Fruit fly (Drosophila melanogaster) whole organism, prepupa: ENCODE measurements around the gene bero.

Experiments used
- Eip75B ChIP-seq: fragments of 200-800 bp; sonication (Bioruptor generic); optimal IDR thresholded peaks from 3 replicates; lab custom pipeline; 2016; ENCODE audit warnings: missing biosample characterization, missing genetic modification characterization
- Eip78C ChIP-seq: fragments of 200-800 bp; sonication (Bioruptor generic); peaks from one replicate; lab custom pipeline; 2016; ENCODE audit warnings: missing biosample characterization, missing genetic modification characterization
- Hr39 ChIP-seq: fragments of 200-800 bp; sonication (Bioruptor generic); optimal IDR thresholded peaks from 2 replicates; lab custom pipeline; 2016; ENCODE audit warnings: missing biosample characterization, missing genetic modification characterization
- Hr4 ChIP-seq: fragments of 200-800 bp; sonication (Bioruptor generic); optimal IDR thresholded peaks from 3 replicates; lab custom pipeline; 2016; ENCODE audit warnings: missing biosample characterization, missing genetic modification characterization
- Lpt ChIP-seq: fragments of 200-800 bp; sonication (Bioruptor generic); optimal IDR thresholded peaks from 3 replicates; lab custom pipeline; 2016; ENCODE audit warnings: missing biosample characterization, missing genetic modification characterization
- achi ChIP-seq: fragments of 200-800 bp; sonication (Bioruptor generic); optimal IDR thresholded peaks from 3 replicates; lab custom pipeline; 2016; ENCODE audit warnings: missing biosample characterization, missing genetic modification characterization
- topi ChIP-seq: fragments of 200-800 bp; sonication (Bioruptor generic); optimal IDR thresholded peaks from 3 replicates; lab custom pipeline; 2016; ENCODE audit warnings: missing biosample characterization, missing genetic modification characterization

DNA sequence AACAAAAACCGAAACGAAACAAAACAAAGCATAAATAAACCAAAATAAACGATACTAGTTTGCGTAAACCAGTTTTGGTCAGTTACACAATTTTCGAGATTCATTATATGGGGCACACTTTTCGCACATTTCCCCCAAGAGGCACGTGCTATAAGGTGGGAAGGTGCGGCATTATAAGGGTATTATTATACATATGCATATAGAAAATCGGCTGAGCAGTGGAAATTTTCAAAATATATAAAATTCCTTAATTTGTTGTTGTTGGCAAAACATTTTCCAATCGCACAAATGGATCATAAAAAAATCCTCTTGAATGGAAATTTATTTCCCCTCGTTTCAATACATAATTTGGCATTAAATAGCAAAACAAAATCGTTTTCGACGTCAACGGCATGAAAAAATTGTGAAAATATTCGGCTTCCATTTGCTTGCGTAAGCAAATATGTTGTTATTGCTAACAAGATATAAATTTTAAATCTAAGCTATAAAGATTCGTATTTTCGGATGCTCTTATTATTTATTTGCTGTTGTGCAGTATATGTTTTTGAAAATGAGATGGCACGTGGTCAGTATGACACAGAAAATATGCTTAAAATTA is 40.1 kb downstream of the bero start:
- TF ChIP-seq Hr4 (GFP tag; lab: Kevin White, UChicago) (no peak), achi (GFP tag; lab: Kevin White, UChicago) (no peak), Hr39 (GFP tag; lab: Kevin White, UChicago) (no peak), Lpt (GFP tag; lab: Kevin White, UChicago) (no peak), Eip78C (GFP tag; lab: Kevin White, UChicago) (no peak), Eip75B (GFP tag; lab: Kevin White, UChicago) (no peak), topi (GFP tag; lab: Kevin White, UChicago) (no peak)
